Worm (Caenorhabditis elegans) whole organism, late embryonic: Measurements from ENCODE around the gene rpb-12.

Source experiments
- F13H6.1 ChIP-seq: sonication (generic microtip); optimal IDR thresholded peaks from 2 replicates; lab custom pipeline; 2016; ENCODE audit warnings: missing genetic modification characterization, missing compliant biosample characterization
- K02D7.2 ChIP-seq: sonication (generic microtip); optimal IDR thresholded peaks from 2 replicates; lab custom pipeline; 2017; ENCODE audit warnings: mild to moderate bottlenecking, missing genetic modification characterization, missing compliant biosample characterization
- T23F11.4 ChIP-seq: fragments of 200-800 bp; sonication (Bioruptor generic); optimal IDR thresholded peaks from 2 replicates; lab custom pipeline; 2018; ENCODE audit warnings: mild to moderate bottlenecking, missing genetic modification characterization, missing compliant biosample characterization
- Y22D7AL.16 ChIP-seq: sonication (generic microtip); optimal IDR thresholded peaks from 2 replicates; lab custom pipeline; 2016; ENCODE audit warnings: missing genetic modification characterization, missing compliant biosample characterization
- ahr-1 ChIP-seq: sonication (generic microtip); optimal IDR thresholded peaks from 2 replicates; lab custom pipeline; 2016; ENCODE audit warnings: missing genetic modification characterization, missing compliant biosample characterization
- ama-1 ChIP-seq: fragments of 150-350 bp; optimal IDR thresholded peaks from 2 replicates; lab custom pipeline; 2014
- ceh-14 ChIP-seq: sonication (generic microtip); optimal IDR thresholded peaks from 2 replicates; lab custom pipeline; 2016; ENCODE audit warnings: missing genotype, missing genetic modification characterization, missing compliant biosample characterization
- ceh-18 ChIP-seq: sonication (generic microtip); optimal IDR thresholded peaks from 2 replicates; lab custom pipeline; 2016; ENCODE audit warnings: missing genetic modification characterization, missing compliant biosample characterization
- ceh-19 ChIP-seq: fragments of 200-800 bp; sonication (Bioruptor generic); optimal IDR thresholded peaks from 2 replicates; lab custom pipeline; 2018; ENCODE audit warnings: mild to moderate bottlenecking, missing genetic modification characterization, missing compliant biosample characterization
- ceh-2 ChIP-seq: sonication (generic microtip); optimal IDR thresholded peaks from 2 replicates; lab custom pipeline; 2016; ENCODE audit warnings: missing genotype, missing genetic modification characterization, missing compliant biosample characterization
- ceh-24 ChIP-seq: sonication (generic microtip); optimal IDR thresholded peaks from 2 replicates; lab custom pipeline; 2016; ENCODE audit warnings: mild to moderate bottlenecking, missing genetic modification characterization, missing compliant biosample characterization
- ceh-30 ChIP-seq: fragments of 150-350 bp; optimal IDR thresholded peaks from 2 replicates; lab custom pipeline; 2014; ENCODE audit warnings: missing biosample characterization, missing genetic modification characterization
- ceh-45 ChIP-seq: fragments of 200-800 bp; sonication (Bioruptor generic); IDR thresholded peaks from 2 replicates; pipeline ENCODE4 v1.3.6; 2022; ENCODE audit warnings: missing genetic modification reagents, missing genetic modification characterization, missing compliant biosample characterization
- ceh-48 ChIP-seq: sonication (generic microtip); optimal IDR thresholded peaks from 2 replicates; lab custom pipeline; 2016; ENCODE audit warnings: missing genetic modification characterization, inconsistent platforms, missing compliant biosample characterization
- ceh-9 ChIP-seq: sonication (generic microtip); optimal IDR thresholded peaks from 2 replicates; lab custom pipeline; 2016; ENCODE audit warnings: mild to moderate bottlenecking, missing genetic modification characterization, inconsistent platforms, missing compliant biosample characterization
- che-1 ChIP-seq: sonication (generic microtip); optimal IDR thresholded peaks from 2 replicates; lab custom pipeline; 2016; ENCODE audit warnings: mild to moderate bottlenecking, missing genetic modification characterization, missing compliant biosample characterization
- dmd-4 ChIP-seq: sonication (generic microtip); optimal IDR thresholded peaks from 2 replicates; lab custom pipeline; 2016; ENCODE audit warnings: borderline replicate concordance, missing genetic modification characterization, missing compliant biosample characterization
- elt-2 ChIP-seq: sonication (generic microtip); optimal IDR thresholded peaks from 2 replicates; lab custom pipeline; 2016; ENCODE audit warnings: missing genetic modification reagents, missing genetic modification characterization, missing compliant biosample characterization
- elt-4 ChIP-seq: sonication (generic microtip); optimal IDR thresholded peaks from 2 replicates; lab custom pipeline; 2016; ENCODE audit warnings: missing genetic modification characterization, missing compliant biosample characterization
- eyg-1 ChIP-seq: sonication (generic microtip); optimal IDR thresholded peaks from 2 replicates; lab custom pipeline; 2016; ENCODE audit warnings: missing genotype, missing genetic modification characterization, missing compliant biosample characterization
- fax-1 ChIP-seq: sonication (generic microtip); optimal IDR thresholded peaks from 2 replicates; lab custom pipeline; 2016; ENCODE audit warnings: missing genotype, missing genetic modification characterization, missing compliant biosample characterization
- fkh-6 ChIP-seq: sonication (generic microtip); optimal IDR thresholded peaks from 2 replicates; lab custom pipeline; 2016; ENCODE audit warnings: missing genetic modification characterization, missing compliant biosample characterization
- hlh-13 ChIP-seq: fragments of 200-800 bp; sonication (Bioruptor generic); optimal IDR thresholded peaks from 2 replicates; lab custom pipeline; 2018; ENCODE audit warnings: mild to moderate bottlenecking, missing genetic modification characterization, missing compliant biosample characterization
- hlh-30 ChIP-seq: sonication (generic microtip); optimal IDR thresholded peaks from 2 replicates; lab custom pipeline; 2017; ENCODE audit warnings: antibody characterized with exemption, missing genetic modification characterization, missing compliant biosample characterization; ENCODE audit not compliant: insufficient read depth
- hlh-8 ChIP-seq: sonication (generic microtip); optimal IDR thresholded peaks from 2 replicates; lab custom pipeline; 2016; ENCODE audit warnings: missing genotype, missing genetic modification characterization, missing compliant biosample characterization
- lim-6 ChIP-seq: sonication (generic microtip); optimal IDR thresholded peaks from 2 replicates; lab custom pipeline; 2016; ENCODE audit warnings: missing genetic modification characterization, missing compliant biosample characterization
- lin-11 ChIP-seq: fragments of 200-800 bp; sonication (Bioruptor generic); optimal IDR thresholded peaks from 2 replicates; lab custom pipeline; 2018; ENCODE audit warnings: mild to moderate bottlenecking, missing genetic modification characterization, missing compliant biosample characterization
- mec-3 ChIP-seq: sonication (generic microtip); optimal IDR thresholded peaks from 2 replicates; lab custom pipeline; 2016; ENCODE audit warnings: borderline replicate concordance, missing genetic modification characterization, missing compliant biosample characterization
- nhr-232 ChIP-seq: sonication (generic microtip); optimal IDR thresholded peaks from 2 replicates; lab custom pipeline; 2016; ENCODE audit warnings: missing genetic modification characterization, missing compliant biosample characterization
- npax-4 ChIP-seq: sonication (generic microtip); optimal IDR thresholded peaks from 2 replicates; lab custom pipeline; 2016; ENCODE audit warnings: missing genetic modification characterization, missing compliant biosample characterization
- odd-2 ChIP-seq: sonication (generic microtip); optimal IDR thresholded peaks from 2 replicates; lab custom pipeline; 2017; ENCODE audit warnings: antibody characterized with exemption, mild to moderate bottlenecking, missing genetic modification characterization, missing compliant biosample characterization
- pax-1 ChIP-seq: fragments of 150-350 bp; optimal IDR thresholded peaks from 2 replicates; lab custom pipeline; 2014; ENCODE audit warnings: missing biosample characterization, missing genetic modification characterization
- pha-4 ChIP-seq: fragments of 150-350 bp; optimal IDR thresholded peaks from 2 replicates; lab custom pipeline; 2018; ENCODE audit warnings: missing biosample characterization, missing genetic modification reagents, missing genetic modification characterization
- pqm-1 ChIP-seq: sonication (generic microtip); optimal IDR thresholded peaks from 2 replicates; lab custom pipeline; 2016; ENCODE audit warnings: missing genetic modification characterization, missing compliant biosample characterization
- pros-1 ChIP-seq: fragments of 150-350 bp; optimal IDR thresholded peaks from 2 replicates; lab custom pipeline; 2014; ENCODE audit warnings: missing biosample characterization, missing genetic modification reagents, missing genetic modification characterization
- sox-2 ChIP-seq: fragments of 200-800 bp; sonication (Bioruptor generic); IDR thresholded peaks from 2 replicates; pipeline ENCODE4 v1.3.6; 2022; ENCODE audit warnings: missing genetic modification reagents, missing genetic modification characterization, missing compliant biosample characterization
- sox-4 ChIP-seq: sonication (generic microtip); optimal IDR thresholded peaks from 2 replicates; lab custom pipeline; 2017; ENCODE audit warnings: mild to moderate bottlenecking, missing genetic modification characterization, inconsistent platforms, missing compliant biosample characterization
- syd-9 ChIP-seq: sonication (generic microtip); optimal IDR thresholded peaks from 2 replicates; lab custom pipeline; 2016; ENCODE audit warnings: mild to moderate bottlenecking, missing genetic modification characterization, moderate library complexity, missing compliant biosample characterization
- tbx-7 ChIP-seq: sonication (generic microtip); optimal IDR thresholded peaks from 2 replicates; lab custom pipeline; 2016; ENCODE audit warnings: missing genotype, missing genetic modification characterization, missing compliant biosample characterization
- ttx-3 ChIP-seq: sonication (generic microtip); optimal IDR thresholded peaks from 2 replicates; lab custom pipeline; 2016; ENCODE audit warnings: missing genetic modification reagents, missing genetic modification characterization, missing compliant biosample characterization
- unc-42 ChIP-seq: sonication (generic microtip); optimal IDR thresholded peaks from 2 replicates; lab custom pipeline; 2016; ENCODE audit warnings: missing genotype, missing genetic modification characterization, missing compliant biosample characterization
- unc-86 ChIP-seq: sonication (generic microtip); optimal IDR thresholded peaks from 2 replicates; lab custom pipeline; 2016; ENCODE audit warnings: missing genetic modification characterization, missing compliant biosample characterization
- zip-5 ChIP-seq: sonication (generic microtip); optimal IDR thresholded peaks from 2 replicates; lab custom pipeline; 2016; ENCODE audit warnings: missing genetic modification characterization, missing compliant biosample characterization
- ztf-16 ChIP-seq: sonication (generic microtip); optimal IDR thresholded peaks from 2 replicates; lab custom pipeline; 2017; ENCODE audit warnings: missing genetic modification characterization, missing compliant biosample characterization

rpb-12 gene

DNA sequence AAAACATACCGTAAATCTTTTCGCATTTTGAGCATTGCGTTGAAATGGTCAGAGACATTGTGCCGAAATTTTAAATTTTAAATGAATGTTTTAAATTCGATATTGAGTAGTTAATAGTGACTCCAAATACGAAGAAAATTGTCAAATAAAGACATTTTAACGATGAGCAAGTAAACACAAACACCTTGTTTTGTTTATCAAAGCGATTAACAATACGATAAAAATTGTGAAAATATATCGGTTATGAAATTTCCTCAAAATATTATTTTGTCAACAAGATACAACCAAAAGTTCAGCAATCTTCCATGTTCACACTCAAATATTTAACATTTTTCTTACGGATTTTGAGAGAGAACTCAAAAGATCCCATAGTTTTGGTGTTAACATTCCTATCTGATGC lies 7.6 kb upstream of the rpb-12 start, which contains the start of gene F23B2.10:
F23B2.10 (minus strand) TSS at position 101 of the 400 bp plus-strand sequence.
- TF ChIP-seq fax-1 (tag; lab: Kevin White, UChicago) (no peak), F13H6.1 (tag; lab: Kevin White, UChicago) (no peak), sox-2 (GFP tag; lab: Robert Waterston, UW) (no peak), pqm-1 (tag; lab: Kevin White, UChicago) (no peak), hlh-13 (no peak), ceh-14 (tag; lab: Kevin White, UChicago) (no peak), K02D7.2 (tag; lab: Kevin White, UChicago) (no peak), odd-2 (no peak), ceh-18 (no peak), che-1 (tag; lab: Kevin White, UChicago) (no peak), syd-9 (tag; lab: Kevin White, UChicago) (no peak), ceh-2 (tag; lab: Kevin White, UChicago) (no peak), npax-4 (tag; lab: Kevin White, UChicago) (no peak), unc-42 (tag; lab: Kevin White, UChicago) (no peak), fkh-6 (no peak), ama-1 (lab: Kevin White, UChicago) (no peak), pha-4 (no peak), ztf-16 (tag; lab: Kevin White, UChicago) (no peak), nhr-232 (tag; lab: Kevin White, UChicago) (no peak)

DNA sequence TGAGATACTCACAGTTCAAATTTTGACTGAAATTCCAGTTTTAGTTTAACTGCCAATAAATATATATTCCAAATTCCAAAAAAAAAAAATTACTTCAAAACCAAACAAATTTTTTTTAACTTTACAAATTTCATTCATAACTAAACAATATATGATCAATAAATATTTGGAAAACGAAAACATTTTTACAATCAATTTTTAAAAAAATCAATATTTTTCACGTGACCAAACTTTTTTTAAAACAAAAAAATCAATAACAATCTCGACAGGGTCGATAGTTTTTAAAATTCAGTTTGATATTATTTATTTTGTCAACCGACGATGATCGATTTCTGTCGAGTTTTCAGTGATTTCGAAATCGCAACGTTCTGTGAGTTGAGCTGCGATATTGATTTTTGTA lies 3.5 kb upstream of the rpb-12 start, which contains the start of gene F23B2.7:
F23B2.7 (plus strand) TSS at position 301 of the 400 bp plus-strand sequence.
- TF ChIP-seq Y22D7AL.16 (tag; lab: Kevin White, UChicago) (no peak), eyg-1 (tag; lab: Kevin White, UChicago) (no peak), K02D7.2 (tag; lab: Kevin White, UChicago) (no peak), elt-2 (tag; lab: Kevin White, UChicago) (no peak), hlh-8 (tag; lab: Kevin White, UChicago) (no peak), ahr-1 (no peak), ceh-19 (GFP tag; lab: Kevin White, UChicago) (no peak), fax-1 (tag; lab: Kevin White, UChicago) (no peak), tbx-7 (tag; lab: Kevin White, UChicago) (no peak), ceh-45 (GFP tag; lab: Robert Waterston, UW) (no peak), ceh-14 (tag; lab: Kevin White, UChicago) (no peak), dmd-4 (tag; lab: Kevin White, UChicago) (no peak), ceh-24 (tag; lab: Kevin White, UChicago) (no peak), ceh-18 (no peak), T23F11.4 (no peak), pha-4 (no peak), ceh-9 (tag; lab: Kevin White, UChicago) (no peak), ttx-3 (tag; lab: Kevin White, UChicago) (no peak), lin-11 (tag; lab: Kevin White, UChicago) (no peak), F13H6.1 (tag; lab: Kevin White, UChicago) (no peak)

DNA sequence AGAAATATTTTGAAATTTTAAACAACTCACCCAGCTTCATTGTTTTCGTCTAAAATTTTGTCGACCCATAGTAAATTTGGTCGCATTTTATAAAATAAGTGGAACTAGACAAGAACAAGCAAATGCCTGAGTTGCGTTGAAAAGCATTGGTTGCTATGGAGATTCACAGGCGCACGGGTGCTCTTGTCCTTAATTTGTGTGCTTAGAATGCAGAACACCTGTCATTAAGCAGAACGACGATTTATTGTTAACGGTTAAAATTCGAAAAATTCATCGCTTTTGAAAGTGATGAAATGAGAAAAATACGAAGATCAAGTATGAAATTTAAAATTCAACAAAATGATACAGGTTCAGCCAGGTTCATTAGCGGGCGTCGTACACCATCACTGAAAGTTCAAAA lies 558 bp downstream of the rpb-12 start, which contains the start of gene daf-10:
daf-10 (minus strand) TSS at position 101 of the 400 bp plus-strand sequence.
- TF ChIP-seq ceh-48 (no peak), ceh-2 (tag; lab: Kevin White, UChicago) (no peak), che-1 (tag; lab: Kevin White, UChicago) (no peak), pax-1 (no peak), sox-4 (tag; lab: Kevin White, UChicago) (no peak), fkh-6 (no peak), ceh-9 (tag; lab: Kevin White, UChicago) (no peak), pros-1 (tag; lab: Kevin White, UChicago) (no peak), hlh-30 (no peak), elt-4 (no peak), pqm-1 (tag; lab: Kevin White, UChicago) (no peak), ceh-45 (GFP tag; lab: Robert Waterston, UW) (no peak), mec-3 (tag; lab: Kevin White, UChicago) (no peak), unc-86 (tag; lab: Kevin White, UChicago) (no peak), lim-6 (no peak), ceh-30 (tag; lab: Kevin White, UChicago) (no peak), T23F11.4 (no peak), ceh-18 (no peak), zip-5 (tag; lab: Kevin White, UChicago) (no peak)
